Fruit fly (Drosophila melanogaster) whole organism, embryonic: ENCODE results near the gene Gli.

ENCODE experiments used
- CG10654 ChIP-seq: fragments of 200-800 bp; sonication (Bioruptor generic); optimal IDR thresholded peaks from 2 replicates; lab custom pipeline; 2016; ENCODE audit warnings: missing biosample characterization, missing genetic modification characterization
- CG16815 ChIP-seq: fragments of 200-800 bp; sonication (Bioruptor generic); optimal IDR thresholded peaks from 3 replicates; lab custom pipeline; 2017; ENCODE audit warnings: missing biosample characterization, mild to moderate bottlenecking, missing genetic modification characterization
- D19A ChIP-seq: fragments of 200-800 bp; optimal IDR thresholded peaks from 3 replicates; lab custom pipeline; 2019; ENCODE audit warnings: missing biosample characterization, mild to moderate bottlenecking, missing genetic modification characterization, moderate library complexity
- Dfd ChIP-seq, 2 experiments: fragments of >200 bp; optimal IDR thresholded peaks; 2 replicates each; lab custom pipeline; 2017; ENCODE audit warnings: missing biosample characterization in 2 of 2, missing genetic modification characterization in 2 of 2
- dysf ChIP-seq: fragments of 200-800 bp; sonication (Bioruptor generic); IDR thresholded peaks from 3 replicates; pipeline ENCODE4 v1.3.6; 2022; ENCODE audit warnings: missing biosample characterization, missing genetic modification characterization
- h ChIP-seq: fragments of >200 bp; optimal IDR thresholded peaks from 2 replicates; lab custom pipeline; 2017
- scrt ChIP-seq: fragments of 200-800 bp; sonication (Bioruptor generic); optimal IDR thresholded peaks from 2 replicates; lab custom pipeline; 2018; ENCODE audit warnings: missing biosample characterization, mild to moderate bottlenecking, missing genetic modification characterization, moderate library complexity

DNA sequence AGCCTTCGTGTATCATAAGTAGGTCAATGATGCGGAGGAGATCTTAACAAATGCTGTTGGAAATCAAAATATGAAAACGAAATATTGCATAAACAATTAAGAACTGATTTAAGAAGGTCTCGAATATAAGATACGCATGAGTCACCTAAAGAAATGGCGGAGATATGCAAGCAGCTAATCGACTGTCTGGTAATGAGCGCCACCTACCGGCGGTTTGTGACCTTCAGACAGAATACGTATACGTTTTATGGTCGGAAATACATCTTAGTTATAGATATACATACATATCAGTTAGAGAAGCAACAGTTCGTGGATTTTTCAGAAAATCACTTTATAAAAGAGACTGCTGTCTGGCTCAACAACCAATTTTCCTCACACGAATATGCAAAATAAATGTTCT is 20.4 kb upstream of the Gli start:
- TF ChIP-seq CG10654 (GFP tag; lab: Kevin White, UChicago) (no peak), D19A (tag; lab: Kevin White, UChicago) (no peak), Dfd (GFP tag; optimal IDR thresholded peaks at IDR 0.05; lab: Kevin White, UChicago) (no peak), CG16815 (GFP tag; lab: Kevin White, UChicago) (no peak), h (lab: Kevin White, UChicago) (no peak), scrt (GFP tag; lab: Kevin White, UChicago) (no peak), dysf (GFP tag; lab: Robert Waterston, UW) (no peak)
